Fruit fly (Drosophila melanogaster) S2 (cell line): ENCODE data around the gene Awh.

Experiments
- CG8478 ChIP-seq: fragments of >200 bp; optimal IDR thresholded peaks from 2 replicates; lab custom pipeline; 2018
- CTCF ChIP-seq, 2 experiments: fragments of >200 bp; optimal IDR thresholded peaks; 2 replicates each; lab custom pipeline; 2018

- TF ChIP-seq CTCF (optimal IDR thresholded peaks at IDR 0.05; lab: Kevin White, UChicago) (no peak), CG8478 (lab: Kevin White, UChicago) (no peak)
Observed at dm6 chr3L:3811089-3811488, 34.9 kb upstream of the Awh start, which contains the start of the genes CG32263 and PIG-B.
